Fruit fly (Drosophila melanogaster) whole organism, prepupa: Measurements from ENCODE around the gene CG7914.
A peak's percentile ranks its signal among the peaks of the same experiment; 100 is the strongest.

ENCODE experiments used
- Blimp-1 ChIP-seq: fragments of 200-800 bp; sonication (Bioruptor generic); optimal IDR thresholded peaks from 3 replicates; lab custom pipeline; 2017; ENCODE audit warnings: missing biosample characterization, missing genetic modification characterization, mild to moderate bottlenecking, moderate library complexity, missing genetic modification reagents
- CG10631 ChIP-seq: fragments of 200-800 bp; sonication (Bioruptor generic); optimal IDR thresholded peaks from 2 replicates; lab custom pipeline; 2016; ENCODE audit warnings: missing biosample characterization, missing genetic modification characterization
- CG10669 ChIP-seq: fragments of 200-800 bp; sonication (Bioruptor generic); optimal IDR thresholded peaks from 3 replicates; lab custom pipeline; 2018; ENCODE audit warnings: missing biosample characterization, mild to moderate bottlenecking, missing genetic modification characterization, moderate library complexity
- CG11294 ChIP-seq: fragments of 200-800 bp; sonication (Bioruptor generic); IDR thresholded peaks from 2 replicates; pipeline ENCODE4 v1.3.6; 2022; ENCODE audit warnings: missing biosample characterization, missing genetic modification characterization
- CG11762 ChIP-seq: fragments of 200-800 bp; sonication (Bioruptor generic); optimal IDR thresholded peaks from 3 replicates; lab custom pipeline; 2016; ENCODE audit warnings: missing biosample characterization, missing genetic modification characterization; ENCODE audit not compliant: insufficient read depth
- CG15336 ChIP-seq: fragments of 200-800 bp; sonication (Bioruptor generic); IDR thresholded peaks from 2 replicates; pipeline ENCODE4 v1.3.6; 2022; ENCODE audit warnings: missing biosample characterization, missing genetic modification characterization
- CG1621 ChIP-seq: fragments of 200-800 bp; sonication (Bioruptor generic); optimal IDR thresholded peaks from 3 replicates; lab custom pipeline; 2018; ENCODE audit warnings: missing biosample characterization, mild to moderate bottlenecking, missing genetic modification characterization
- CG3032 ChIP-seq: fragments of 200-800 bp; optimal IDR thresholded peaks from 2 replicates; lab custom pipeline; 2019; ENCODE audit warnings: missing biosample characterization, mild to moderate bottlenecking, missing genetic modification characterization, moderate library complexity
- CG31627 ChIP-seq: fragments of 200-800 bp; sonication (Bioruptor generic); optimal IDR thresholded peaks from 3 replicates; lab custom pipeline; 2016; ENCODE audit warnings: missing biosample characterization, missing genetic modification characterization
- CG32006 ChIP-seq: fragments of 200-800 bp; sonication (Bioruptor generic); optimal IDR thresholded peaks from 3 replicates; lab custom pipeline; 2017; ENCODE audit warnings: missing biosample characterization, mild to moderate bottlenecking, missing genetic modification characterization
- CG34406 ChIP-seq: fragments of 200-800 bp; sonication (Bioruptor generic); optimal IDR thresholded peaks from 3 replicates; lab custom pipeline; 2016; ENCODE audit warnings: missing biosample characterization, missing genetic modification characterization
- CG3919 ChIP-seq: fragments of 200-800 bp; sonication (Bioruptor generic); optimal IDR thresholded peaks from 3 replicates; lab custom pipeline; 2016; ENCODE audit warnings: missing biosample characterization, missing genetic modification characterization
- CG4318 ChIP-seq: fragments of 200-800 bp; sonication (Bioruptor generic); optimal IDR thresholded peaks from 3 replicates; lab custom pipeline; 2017; ENCODE audit warnings: missing biosample characterization, mild to moderate bottlenecking, missing genetic modification characterization
- CG6163 ChIP-seq: fragments of 200-800 bp; sonication (Bioruptor generic); IDR thresholded peaks from 3 replicates; pipeline ENCODE4 v1.3.6; 2022; ENCODE audit warnings: missing biosample characterization, missing genetic modification characterization
- CG6276 ChIP-seq: fragments of 200-800 bp; sonication (Bioruptor generic); optimal IDR thresholded peaks from 2 replicates; lab custom pipeline; 2017; ENCODE audit warnings: missing biosample characterization, mild to moderate bottlenecking, missing genetic modification characterization
- CG6792 ChIP-seq: fragments of 200-800 bp; sonication (Bioruptor generic); optimal IDR thresholded peaks from 3 replicates; lab custom pipeline; 2016; ENCODE audit warnings: missing biosample characterization, missing genetic modification characterization
- CG7368 ChIP-seq: fragments of 200-800 bp; sonication (Bioruptor generic); optimal IDR thresholded peaks from 3 replicates; lab custom pipeline; 2016; ENCODE audit warnings: missing biosample characterization, missing genetic modification characterization
- CG8119 ChIP-seq: fragments of 200-800 bp; sonication (Bioruptor generic); IDR thresholded peaks from 3 replicates; pipeline ENCODE4 v1.3.6; 2022; ENCODE audit warnings: missing biosample characterization, missing genetic modification characterization
- CG8319 ChIP-seq: fragments of 200-800 bp; sonication (Bioruptor generic); optimal IDR thresholded peaks from 3 replicates; lab custom pipeline; 2016; ENCODE audit warnings: missing biosample characterization, missing genetic modification characterization
- CG8632 ChIP-seq: fragments of 200-800 bp; sonication (Bioruptor generic); optimal IDR thresholded peaks from 3 replicates; lab custom pipeline; 2016; ENCODE audit warnings: missing biosample characterization, missing genetic modification characterization
- CG9139 ChIP-seq: fragments of 200-800 bp; sonication (Bioruptor generic); optimal IDR thresholded peaks from 3 replicates; lab custom pipeline; 2017; ENCODE audit warnings: missing biosample characterization, mild to moderate bottlenecking, missing genetic modification characterization
- Eip78C ChIP-seq: fragments of 200-800 bp; sonication (Bioruptor generic); peaks from one replicate; lab custom pipeline; 2016; ENCODE audit warnings: missing biosample characterization, missing genetic modification characterization
- Eip93F ChIP-seq: fragments of 200-800 bp; sonication (Bioruptor generic); optimal IDR thresholded peaks from 2 replicates; lab custom pipeline; 2016; ENCODE audit warnings: missing biosample characterization, mild to moderate bottlenecking, missing genetic modification characterization
- Ets21C ChIP-seq: fragments of 200-800 bp; sonication (Bioruptor generic); optimal IDR thresholded peaks from 3 replicates; lab custom pipeline; 2016; ENCODE audit warnings: missing biosample characterization, missing genetic modification characterization
- Ets96B ChIP-seq: fragments of 200-800 bp; optimal IDR thresholded peaks from 2 replicates; lab custom pipeline; 2019; ENCODE audit warnings: missing biosample characterization, mild to moderate bottlenecking, missing genetic modification characterization, moderate library complexity
- Gug ChIP-seq: fragments of 200-800 bp; sonication (Bioruptor generic); IDR thresholded peaks from 2 replicates; pipeline ENCODE4 v1.3.6; 2022; ENCODE audit warnings: missing biosample characterization, missing genetic modification characterization
- Hr39 ChIP-seq: fragments of 200-800 bp; sonication (Bioruptor generic); optimal IDR thresholded peaks from 2 replicates; lab custom pipeline; 2016; ENCODE audit warnings: missing biosample characterization, missing genetic modification characterization
- Hr4 ChIP-seq: fragments of 200-800 bp; sonication (Bioruptor generic); optimal IDR thresholded peaks from 3 replicates; lab custom pipeline; 2016; ENCODE audit warnings: missing biosample characterization, missing genetic modification characterization
- Lpt ChIP-seq: fragments of 200-800 bp; sonication (Bioruptor generic); optimal IDR thresholded peaks from 3 replicates; lab custom pipeline; 2016; ENCODE audit warnings: missing biosample characterization, missing genetic modification characterization
- OdsH ChIP-seq: fragments of 200-800 bp; sonication (Bioruptor generic); optimal IDR thresholded peaks from 3 replicates; lab custom pipeline; 2016; ENCODE audit warnings: missing biosample characterization, missing genetic modification characterization
- Smox ChIP-seq: fragments of 200-800 bp; sonication (Bioruptor generic); optimal IDR thresholded peaks from 3 replicates; lab custom pipeline; 2016; ENCODE audit warnings: missing biosample characterization, missing genetic modification characterization
- Sox102F ChIP-seq: fragments of 200-800 bp; sonication (Bioruptor generic); optimal IDR thresholded peaks from 2 replicates; lab custom pipeline; 2016; ENCODE audit warnings: missing biosample characterization, mild to moderate bottlenecking, missing genetic modification characterization
- Sox14 ChIP-seq: fragments of 200-800 bp; sonication (Bioruptor generic); optimal IDR thresholded peaks from 3 replicates; lab custom pipeline; 2016; ENCODE audit warnings: missing biosample characterization, missing genetic modification characterization
- Sox15 ChIP-seq: fragments of 200-800 bp; sonication (Bioruptor generic); optimal IDR thresholded peaks from 3 replicates; lab custom pipeline; 2016; ENCODE audit warnings: missing biosample characterization, missing genetic modification characterization
- achi ChIP-seq: fragments of 200-800 bp; sonication (Bioruptor generic); optimal IDR thresholded peaks from 3 replicates; lab custom pipeline; 2016; ENCODE audit warnings: missing biosample characterization, missing genetic modification characterization
- acj6 ChIP-seq: fragments of 200-800 bp; sonication (Bioruptor generic); optimal IDR thresholded peaks from 3 replicates; lab custom pipeline; 2016; ENCODE audit warnings: missing biosample characterization, missing genetic modification characterization
- cyc ChIP-seq: fragments of 200-800 bp; sonication (Bioruptor generic); optimal IDR thresholded peaks from 3 replicates; lab custom pipeline; 2016; ENCODE audit warnings: missing biosample characterization, missing genetic modification characterization
- dac ChIP-seq: fragments of 200-800 bp; sonication (Bioruptor generic); optimal IDR thresholded peaks from 2 replicates; lab custom pipeline; 2017; ENCODE audit warnings: missing biosample characterization, mild to moderate bottlenecking, missing genetic modification characterization
- dsx ChIP-seq: fragments of 200-800 bp; optimal IDR thresholded peaks from 3 replicates; lab custom pipeline; 2019; ENCODE audit warnings: missing biosample characterization, mild to moderate bottlenecking, missing genetic modification characterization, moderate library complexity; ENCODE audit not compliant: poor library complexity, severe bottlenecking
- esn ChIP-seq: fragments of 200-800 bp; sonication (Bioruptor generic); optimal IDR thresholded peaks from 2 replicates; lab custom pipeline; 2016; ENCODE audit warnings: missing biosample characterization, mild to moderate bottlenecking, missing genetic modification characterization, moderate library complexity
- fd59A ChIP-seq: fragments of 200-800 bp; sonication (Bioruptor generic); optimal IDR thresholded peaks from 2 replicates; lab custom pipeline; 2017; ENCODE audit warnings: missing biosample characterization, mild to moderate bottlenecking, missing genetic modification characterization, missing genetic modification reagents
- fd85E ChIP-seq: fragments of 200-800 bp; sonication (Bioruptor generic); optimal IDR thresholded peaks from 3 replicates; lab custom pipeline; 2016; ENCODE audit warnings: missing biosample characterization, missing genetic modification characterization
- fkh ChIP-seq: fragments of 200-800 bp; sonication (Bioruptor generic); optimal IDR thresholded peaks from 3 replicates; lab custom pipeline; 2017; ENCODE audit warnings: missing biosample characterization, mild to moderate bottlenecking, missing genetic modification characterization, moderate library complexity
- net ChIP-seq: fragments of 200-800 bp; sonication (Bioruptor generic); optimal IDR thresholded peaks from 3 replicates; lab custom pipeline; 2016; ENCODE audit warnings: missing biosample characterization, missing genetic modification characterization
- pdm3 ChIP-seq: fragments of 200-800 bp; sonication (Bioruptor generic); optimal IDR thresholded peaks from 3 replicates; lab custom pipeline; 2016; ENCODE audit warnings: missing biosample characterization, missing genetic modification characterization
- salr ChIP-seq, 2 experiments: fragments of 200-800 bp; sonication (Bioruptor generic); optimal IDR thresholded peaks; 3 replicates each; lab custom pipeline; 2016 to 2018; ENCODE audit warnings: missing biosample characterization in 2 of 2, missing genetic modification characterization in 2 of 2, mild to moderate bottlenecking in 1 of 2
- svp ChIP-seq: fragments of 200-800 bp; sonication (Bioruptor generic); peaks from one replicate; lab custom pipeline; 2016; ENCODE audit warnings: missing biosample characterization, missing genetic modification characterization
- vri ChIP-seq: fragments of 200-800 bp; sonication (Bioruptor generic); optimal IDR thresholded peaks from 3 replicates; lab custom pipeline; 2016; ENCODE audit warnings: missing biosample characterization, mild to moderate bottlenecking, missing genetic modification characterization

Gene CG7914

dm6 chrX:19159942-19160341 lies 33.3 kb downstream of the CG7914 start (continued):
- TF ChIP-seq Hr39 (peak; percentile 56), dsx (peak; percentile 56), Ets21C (GFP tag; lab: Kevin White, UChicago) (peak; percentile 30), cyc (GFP tag; lab: Kevin White, UChicago) (peak; percentile 48), Lpt (GFP tag; lab: Kevin White, UChicago) (peak; percentile 50), salr (GFP tag; optimal IDR thresholded peaks at IDR 0.05; lab: Kevin White, UChicago) (peak; percentile 48 to 61), Ets96B (peak; percentile 72)
- TF ChIP-seq, all 60 proteins: peak for 50

dm6 chrX:19158519-19159289 lies 34.5 kb downstream of the CG7914 start:
- TF ChIP-seq Sox15 = no peak
- no peak for TF ChIP-seq Hr4 (GFP tag; lab: Kevin White, UChicago)
- no peak for TF ChIP-seq OdsH (GFP tag; lab: Kevin White, UChicago)
- no peak for TF ChIP-seq CG11294 (GFP tag; lab: Robert Waterston, UW)
- TF ChIP-seq Ets21C (GFP tag; lab: Kevin White, UChicago) = no peak
- TF ChIP-seq svp (GFP tag; lab: Kevin White, UChicago) = peak; percentile 86
- no peak for TF ChIP-seq Lpt (GFP tag; lab: Kevin White, UChicago)
- TF ChIP-seq CG10631 (GFP tag; lab: Kevin White, UChicago) = peak; percentile 7
- peak; percentile 71 for TF ChIP-seq Eip78C (GFP tag; lab: Kevin White, UChicago)
- peak; percentile 44 for TF ChIP-seq CG3032 (tag; lab: Kevin White, UChicago)
- no peak for TF ChIP-seq esn (GFP tag; lab: Kevin White, UChicago)
- TF ChIP-seq dsx = no peak
- TF ChIP-seq salr (GFP tag; optimal IDR thresholded peaks at IDR 0.05; lab: Kevin White, UChicago) = no peak
- no peak for TF ChIP-seq Sox14 (GFP tag; lab: Kevin White, UChicago)
- no peak for TF ChIP-seq net (GFP tag; lab: Kevin White, UChicago)
- TF ChIP-seq CG8632 = no peak
- TF ChIP-seq CG6792 (GFP tag; lab: Kevin White, UChicago) = no peak
- peak; percentile 26 for TF ChIP-seq CG10669 (GFP tag; lab: Kevin White, UChicago)
- no peak for TF ChIP-seq CG9139 (GFP tag; lab: Kevin White, UChicago)
- no peak for TF ChIP-seq vri (GFP tag; lab: Kevin White, UChicago)
- TF ChIP-seq Hr39 = no peak
- TF ChIP-seq acj6 (GFP tag; lab: Kevin White, UChicago) = no peak
- no peak for TF ChIP-seq CG8319 (GFP tag; lab: Kevin White, UChicago)
- no peak for TF ChIP-seq CG15336 (GFP tag; lab: Robert Waterston, UW)
- no peak for TF ChIP-seq cyc (GFP tag; lab: Kevin White, UChicago)
- no peak for TF ChIP-seq Sox102F (GFP tag; lab: Kevin White, UChicago)
- TF ChIP-seq CG1621 (tag; lab: Kevin White, UChicago) = no peak
- TF ChIP-seq Gug (GFP tag; lab: Robert Waterston, UW) = no peak
- peak; percentile 14 for TF ChIP-seq Ets96B
- no peak for TF ChIP-seq CG8119
- peak; percentile 28 for TF ChIP-seq CG32006 (GFP tag; lab: Kevin White, UChicago)
- no peak for TF ChIP-seq pdm3 (GFP tag; lab: Kevin White, UChicago)
- TF ChIP-seq CG7368 (GFP tag; lab: Kevin White, UChicago) = no peak
- TF ChIP-seq fd85E = no peak
- no peak for TF ChIP-seq Blimp-1 (GFP tag; lab: Kevin White, UChicago)
- no peak for TF ChIP-seq fkh
- TF ChIP-seq CG31627 (GFP tag; lab: Kevin White, UChicago) = no peak
- no peak for TF ChIP-seq Eip93F (GFP tag; lab: Kevin White, UChicago)
- no peak for TF ChIP-seq CG6163 (GFP tag; lab: Robert Waterston, UW)
- no peak for TF ChIP-seq dac (GFP tag; lab: Kevin White, UChicago)
- no peak for TF ChIP-seq CG11762 (GFP tag; lab: Kevin White, UChicago)
- no peak for TF ChIP-seq CG4318 (GFP tag; lab: Kevin White, UChicago)
- peak; percentile 2 for TF ChIP-seq CG6276 (GFP tag; lab: Kevin White, UChicago)
- TF ChIP-seq fd59A = no peak
- TF ChIP-seq CG3919 (GFP tag; lab: Kevin White, UChicago) = no peak
- TF ChIP-seq Smox (GFP tag; lab: Kevin White, UChicago) = no peak
- no peak for TF ChIP-seq achi
- no peak for TF ChIP-seq CG34406
